Fruit fly (Drosophila melanogaster): ENCODE measurements around the gene CG43312.

DNA sequence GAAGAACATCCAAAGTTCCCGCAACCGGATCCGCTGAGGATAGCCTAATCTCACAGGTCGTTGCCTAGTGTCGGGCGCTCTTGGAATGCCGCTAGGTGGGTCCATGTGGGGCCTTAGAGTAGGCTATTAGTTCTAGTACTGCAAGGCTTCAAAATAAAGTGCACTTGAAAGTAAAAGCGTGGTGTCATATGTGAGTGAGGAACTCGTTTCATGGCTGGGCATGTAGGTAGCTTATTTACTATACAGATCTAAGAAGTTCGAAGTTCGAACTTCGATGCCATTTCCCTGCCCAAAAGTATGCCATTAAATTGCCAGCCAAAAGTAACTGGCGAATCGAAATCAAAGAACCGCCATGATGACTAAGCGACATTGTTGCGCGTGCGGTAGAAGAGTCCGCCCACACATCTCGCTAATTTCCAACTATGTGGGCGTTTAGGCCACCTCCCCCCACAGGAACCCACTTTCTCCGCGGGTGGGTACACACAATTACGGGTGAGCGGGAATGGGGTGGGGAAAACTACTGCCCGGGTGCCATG lies 45.4 kb upstream of the CG43312 start:
- TF ChIP-seq CTCF (optimal IDR thresholded peaks at IDR 0.05) (no peak), CG8478 (optimal IDR thresholded peaks at IDR 0.05) (no peak)

All from S2 (cell line).